Worm (Caenorhabditis elegans) whole organism, L3 larva: ENCODE results near the gene F59B2.12.

Experiments used
- ama-1 ChIP-seq: fragments of 150-350 bp; optimal IDR thresholded peaks from 2 replicates; lab custom pipeline; 2018
- daf-12 ChIP-seq: fragments of 150-350 bp; optimal IDR thresholded peaks from 2 replicates; lab custom pipeline; 2014; ENCODE audit warnings: missing biosample characterization, missing genetic modification reagents, missing genetic modification characterization
- fkh-10 ChIP-seq: sonication (generic microtip); optimal IDR thresholded peaks from 2 replicates; lab custom pipeline; 2017; ENCODE audit warnings: missing biosample characterization, missing genetic modification reagents, missing genetic modification characterization
- mdl-1 ChIP-seq: fragments of 150-350 bp; optimal IDR thresholded peaks from 2 replicates; lab custom pipeline; 2014; ENCODE audit warnings: missing biosample characterization, missing genetic modification characterization
- nhr-76 ChIP-seq: fragments of 150-350 bp; sonication (generic microtip); optimal IDR thresholded peaks from 5 replicates; lab custom pipeline; 2014; ENCODE audit warnings: missing biosample characterization, missing genetic modification characterization

DNA sequence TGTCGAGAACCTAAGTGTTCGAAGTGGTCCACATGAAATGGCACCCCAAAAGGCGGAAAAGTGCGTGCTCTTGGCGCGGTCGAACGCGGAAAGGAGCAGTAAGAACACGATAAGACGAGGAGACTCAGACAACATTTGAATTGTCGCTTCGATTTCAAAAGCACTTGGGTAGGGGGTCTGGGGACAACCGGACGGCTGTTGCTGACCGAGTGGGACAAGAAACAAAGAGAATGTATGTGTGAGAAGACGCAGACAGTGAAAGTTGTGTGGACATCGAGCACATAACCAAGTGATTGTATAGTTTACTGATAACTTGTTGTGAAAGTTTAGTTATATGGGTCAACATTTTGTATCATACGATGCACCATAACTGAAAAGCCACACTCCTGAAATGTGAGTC, 10.2 kb upstream of the F59B2.12 start:
- TF ChIP-seq fkh-10 (GFP tag; lab: Kevin White, UChicago), result no peak
- TF ChIP-seq daf-12, result no peak
- TF ChIP-seq mdl-1 (tag; lab: Kevin White, UChicago), result no peak
- no peak for TF ChIP-seq ama-1 (lab: Kevin White, UChicago)
- no peak for TF ChIP-seq nhr-76 (tag; lab: Kevin White, UChicago)
